Worm (Caenorhabditis elegans) whole organism, L4/young adult: Measurements from ENCODE around the gene C27B7.7.

ENCODE experiments used
- W03F9.2 ChIP-seq: fragments of 150-350 bp; optimal IDR thresholded peaks from 2 replicates; lab custom pipeline; 2014; ENCODE audit warnings: missing biosample characterization, missing genetic modification characterization
- dao-5 ChIP-seq: sonication (generic microtip); optimal IDR thresholded peaks from 2 replicates; lab custom pipeline; 2016; ENCODE audit warnings: missing genotype, missing genetic modification characterization, moderate library complexity, missing compliant biosample characterization
- him-1 ChIP-seq: sonication (generic microtip); optimal IDR thresholded peaks from 2 replicates; lab custom pipeline; 2016; ENCODE audit warnings: missing genotype, missing genetic modification reagents, missing genetic modification characterization, missing compliant biosample characterization

DNA sequence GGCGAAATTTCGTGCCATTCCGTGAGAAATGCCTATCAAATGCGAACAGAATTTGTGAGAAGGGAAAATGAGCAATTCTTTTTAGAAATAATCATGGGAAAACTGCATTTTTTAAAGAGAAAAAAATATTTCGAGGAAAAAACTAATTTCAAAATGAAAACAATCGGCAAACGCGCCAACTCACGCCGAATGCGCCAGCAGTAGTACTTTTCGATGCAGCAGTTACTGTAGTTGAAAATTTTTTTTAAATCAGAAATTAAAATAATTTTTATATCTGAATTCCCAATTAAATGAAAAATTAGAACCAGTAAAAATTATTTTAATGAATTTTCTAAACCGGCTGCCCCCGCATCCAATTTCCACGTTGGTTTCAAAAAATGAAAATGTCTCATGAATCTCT lies 16.5 kb downstream of the C27B7.7 start:
- peak; percentile 60 for TF ChIP-seq W03F9.2 (tag; lab: Kevin White, UChicago)
- TF ChIP-seq dao-5 (tag; lab: Kevin White, UChicago): no peak
- no peak for TF ChIP-seq him-1
